Worm (Caenorhabditis elegans) whole organism, L3 larva: ENCODE measurements around the gene R07E5.5.

ENCODE experiments used
- ama-1 ChIP-seq: fragments of 150-350 bp; optimal IDR thresholded peaks from 2 replicates; lab custom pipeline; 2018
- ceh-82 ChIP-seq: fragments of 150-350 bp; optimal IDR thresholded peaks from 2 replicates; lab custom pipeline; 2014; ENCODE audit warnings: missing biosample characterization, missing genetic modification characterization
- daf-12 ChIP-seq: fragments of 150-350 bp; optimal IDR thresholded peaks from 2 replicates; lab custom pipeline; 2014; ENCODE audit warnings: missing biosample characterization, missing genetic modification reagents, missing genetic modification characterization
- eor-1 ChIP-seq, 2 experiments: fragments of 150-350 bp; optimal IDR thresholded peaks; 2 replicates each; lab custom pipeline; 2014 to 2018; ENCODE audit warnings: missing biosample characterization in 2 of 2, missing genetic modification characterization in 2 of 2
- fkh-2 ChIP-seq: fragments of 150-350 bp; optimal IDR thresholded peaks from 2 replicates; lab custom pipeline; 2014; ENCODE audit warnings: missing biosample characterization, missing genetic modification reagents, missing genetic modification characterization
- lin-15B ChIP-seq: fragments of 150-350 bp; optimal IDR thresholded peaks from 2 replicates; lab custom pipeline; 2014; ENCODE audit warnings: missing biosample characterization, missing genetic modification characterization
- lin-39 ChIP-seq: fragments of 150-350 bp; optimal IDR thresholded peaks from 2 replicates; lab custom pipeline; 2018; ENCODE audit warnings: missing biosample characterization, missing genetic modification reagents, missing genetic modification characterization
- mml-1 ChIP-seq: fragments of 150-350 bp; sonication (generic microtip); optimal IDR thresholded peaks from 3 replicates; lab custom pipeline; 2014; ENCODE audit warnings: missing biosample characterization, missing genetic modification characterization
- nhr-12 ChIP-seq: fragments of 150-350 bp; optimal IDR thresholded peaks from 2 replicates; lab custom pipeline; 2014; ENCODE audit warnings: missing biosample characterization, missing genetic modification characterization
- nhr-237 ChIP-seq: fragments of 150-350 bp; optimal IDR thresholded peaks from 2 replicates; lab custom pipeline; 2014; ENCODE audit warnings: missing biosample characterization, missing genetic modification characterization
- pqm-1 ChIP-seq: fragments of 150-350 bp; optimal IDR thresholded peaks from 2 replicates; lab custom pipeline; 2017; ENCODE audit warnings: missing biosample characterization, missing genetic modification characterization, inconsistent platforms
- snpc-4 ChIP-seq: fragments of 150-350 bp; optimal IDR thresholded peaks from 2 replicates; lab custom pipeline; 2014; ENCODE audit warnings: missing biosample characterization, missing genetic modification characterization
- zag-1 ChIP-seq: fragments of 150-350 bp; optimal IDR thresholded peaks from 2 replicates; lab custom pipeline; 2014; ENCODE audit warnings: missing biosample characterization, missing genetic modification characterization
- ztf-11 ChIP-seq: fragments of 150-350 bp; optimal IDR thresholded peaks from 2 replicates; lab custom pipeline; 2014; ENCODE audit warnings: missing biosample characterization, missing genetic modification characterization

- no peak for TF ChIP-seq zag-1 (tag; lab: Kevin White, UChicago)
- no peak for TF ChIP-seq fkh-2 (tag; lab: Kevin White, UChicago)
- TF ChIP-seq daf-12 (tag; lab: Kevin White, UChicago), result no peak
- TF ChIP-seq nhr-237 (tag; lab: Kevin White, UChicago), result no peak
- no peak for TF ChIP-seq ama-1 (lab: Kevin White, UChicago)
- no peak for TF ChIP-seq snpc-4 (tag; lab: Kevin White, UChicago)
- TF ChIP-seq nhr-12 (tag; lab: Kevin White, UChicago), result no peak
- no peak for TF ChIP-seq mml-1 (tag; lab: Kevin White, UChicago)
- no peak for TF ChIP-seq lin-15B (tag; lab: Kevin White, UChicago)
- no peak for TF ChIP-seq lin-39 (tag; lab: Kevin White, UChicago)
- no peak for TF ChIP-seq ceh-82 (tag; lab: Kevin White, UChicago)
- no peak for TF ChIP-seq pqm-1 (tag; lab: Kevin White, UChicago)
- TF ChIP-seq eor-1 (tag; optimal IDR thresholded peaks at IDR 0.05; lab: Kevin White, UChicago), result no peak
- no peak for TF ChIP-seq ztf-11
Observed at ce11 chrIII:4405986-4406385, 8.8 kb downstream of the R07E5.5 start, which contains the start of gene rnp-4.
